Worm (Caenorhabditis elegans) whole organism, L1 larva: Measurements from ENCODE around the gene cif-1.

Experiments
- C04F5.9 ChIP-seq: sonication (generic microtip); optimal IDR thresholded peaks from 2 replicates; lab custom pipeline; 2016; ENCODE audit warnings: missing genetic modification characterization, missing compliant biosample characterization
- alr-1 ChIP-seq: fragments of 200-800 bp; sonication (Bioruptor generic); optimal IDR thresholded peaks from 2 replicates; lab custom pipeline; 2018; ENCODE audit warnings: borderline replicate concordance, mild to moderate bottlenecking, missing genetic modification characterization, missing compliant biosample characterization
- blmp-1 ChIP-seq: fragments of 150-350 bp; optimal IDR thresholded peaks from 2 replicates; lab custom pipeline; 2014; ENCODE audit warnings: missing biosample characterization, missing genetic modification characterization
- ceh-8 ChIP-seq: fragments of 200-800 bp; sonication (Bioruptor generic); optimal IDR thresholded peaks from 2 replicates; lab custom pipeline; 2018; ENCODE audit warnings: mild to moderate bottlenecking, missing genetic modification characterization, moderate library complexity, missing compliant biosample characterization
- ceh-82 ChIP-seq, 3 experiments: fragments of 150-350 bp in 1 of 3; sonication (generic microtip) in 2 of 3; optimal IDR thresholded peaks; 2 replicates each; lab custom pipeline; 2014 to 2017; ENCODE audit warnings: missing biosample characterization in 3 of 3, missing genetic modification characterization in 3 of 3
- ceh-90 ChIP-seq: sonication (generic microtip); optimal IDR thresholded peaks from 2 replicates; lab custom pipeline; 2016; ENCODE audit warnings: missing genetic modification characterization, missing compliant biosample characterization
- ces-1 ChIP-seq: fragments of 150-350 bp; optimal IDR thresholded peaks from 2 replicates; lab custom pipeline; 2014; ENCODE audit warnings: missing biosample characterization, missing genetic modification reagents, missing genetic modification characterization
- efl-1 ChIP-seq, 4 experiments: fragments of 150-350 bp; optimal IDR thresholded peaks in 3 of 4; peaks in 1 of 4; 1 replicate in 1 of 4; 2 replicates in 3 of 4; lab custom pipeline; 2014; ENCODE audit warnings: missing biosample characterization in 2 of 4, missing genetic modification characterization in 2 of 4, missing genetic modification reagents in 2 of 4
- egl-27 ChIP-seq, 2 experiments: fragments of 150-350 bp in 1 of 2; sonication (generic microtip); optimal IDR thresholded peaks; 3 replicates each; lab custom pipeline; 2017 to 2018; ENCODE audit warnings: missing biosample characterization in 2 of 2, missing genetic modification characterization in 2 of 2, missing genetic modification reagents in 2 of 2
- elt-3 ChIP-seq, 6 experiments: fragments of 150-350 bp in 1 of 6; sonication (generic microtip); optimal IDR thresholded peaks; 2 replicates each; lab custom pipeline; 2017 to 2018; ENCODE audit warnings: missing biosample characterization in 6 of 6, missing genetic modification characterization in 6 of 6, inconsistent platforms in 1 of 6
- ets-5 ChIP-seq: fragments of 200-800 bp; sonication (Bioruptor generic); IDR thresholded peaks from 2 replicates; pipeline ENCODE4 v1.3.6; 2022; ENCODE audit warnings: missing genetic modification characterization, missing compliant biosample characterization
- fkh-10 ChIP-seq: sonication (generic microtip); optimal IDR thresholded peaks from 2 replicates; lab custom pipeline; 2017; ENCODE audit warnings: missing biosample characterization, missing genetic modification reagents, missing genetic modification characterization
- fkh-4 ChIP-seq: sonication (generic microtip); optimal IDR thresholded peaks from 2 replicates; lab custom pipeline; 2016; ENCODE audit warnings: missing compliant biosample characterization, missing genetic modification characterization, borderline replicate concordance
- grh-1 ChIP-seq: fragments of 200-800 bp; sonication (Bioruptor generic); IDR thresholded peaks from 2 replicates; pipeline ENCODE4 v1.3.6; 2022; ENCODE audit warnings: missing genetic modification reagents, missing genetic modification characterization, missing compliant biosample characterization
- hpl-2 ChIP-seq: fragments of 150-350 bp; optimal IDR thresholded peaks from 2 replicates; lab custom pipeline; 2014; ENCODE audit warnings: missing biosample characterization, missing genetic modification reagents, missing genetic modification characterization
- isw-1 ChIP-seq: fragments of 200-800 bp; sonication (Bioruptor generic); IDR thresholded peaks from 2 replicates; pipeline ENCODE4 v1.3.6; 2022; ENCODE audit warnings: missing genetic modification characterization, missing compliant biosample characterization
- lin-13 ChIP-seq: fragments of 150-350 bp; optimal IDR thresholded peaks from 2 replicates; lab custom pipeline; 2014; ENCODE audit warnings: missing biosample characterization, missing genetic modification reagents, missing genetic modification characterization
- lin-14 ChIP-seq: fragments of 200-800 bp; sonication (Bioruptor generic); optimal IDR thresholded peaks from 2 replicates; lab custom pipeline; 2018; ENCODE audit warnings: mild to moderate bottlenecking, missing genetic modification characterization, moderate library complexity, missing compliant biosample characterization
- lin-15B ChIP-seq: fragments of 150-350 bp; sonication (generic microtip); optimal IDR thresholded peaks from 3 replicates; lab custom pipeline; 2014; ENCODE audit warnings: missing biosample characterization, missing genetic modification characterization
- lin-35 ChIP-seq, 2 experiments: fragments of 150-350 bp; optimal IDR thresholded peaks; 2 replicates each; lab custom pipeline; 2014; ENCODE audit warnings: missing biosample characterization in 2 of 2, missing genetic modification characterization in 2 of 2, missing genetic modification reagents in 2 of 2
- lir-3 ChIP-seq: sonication (generic microtip); optimal IDR thresholded peaks from 2 replicates; lab custom pipeline; 2016; ENCODE audit warnings: mild to moderate bottlenecking, missing genetic modification characterization, moderate library complexity, missing compliant biosample characterization; ENCODE audit not compliant: poor library complexity
- lsy-2 ChIP-seq, 2 experiments: fragments of 150-350 bp; optimal IDR thresholded peaks; 2 replicates each; lab custom pipeline; 2014; ENCODE audit warnings: missing biosample characterization in 2 of 2, missing genetic modification characterization in 2 of 2
- mab-9 ChIP-seq: fragments of 200-800 bp; sonication (Bioruptor generic); IDR thresholded peaks from 2 replicates; pipeline ENCODE4 v1.3.6; 2022; ENCODE audit warnings: missing genetic modification reagents, missing genetic modification characterization, missing compliant biosample characterization
- mep-1 ChIP-seq: fragments of 150-350 bp; optimal IDR thresholded peaks from 2 replicates; lab custom pipeline; 2014; ENCODE audit warnings: missing biosample characterization, missing genetic modification characterization
- nhr-11 ChIP-seq: fragments of 150-350 bp; optimal IDR thresholded peaks from 2 replicates; lab custom pipeline; 2014; ENCODE audit warnings: missing biosample characterization, missing genetic modification characterization
- nhr-19 ChIP-seq: fragments of 200-800 bp; sonication (Bioruptor generic); conservative IDR thresholded peaks from 2 replicates; pipeline ENCODE4 v1.3.6; 2022; ENCODE audit warnings: missing genetic modification characterization, missing compliant biosample characterization
- nhr-20 ChIP-seq: sonication (generic microtip); optimal IDR thresholded peaks from 2 replicates; lab custom pipeline; 2016; ENCODE audit warnings: mild to moderate bottlenecking, missing genetic modification characterization, missing compliant biosample characterization
- nhr-47 ChIP-seq: sonication (generic microtip); optimal IDR thresholded peaks from 2 replicates; lab custom pipeline; 2016; ENCODE audit warnings: mild to moderate bottlenecking, missing genetic modification characterization, moderate library complexity, missing compliant biosample characterization
- nhr-84 ChIP-seq: sonication (generic microtip); optimal IDR thresholded peaks from 2 replicates; lab custom pipeline; 2017; ENCODE audit warnings: missing biosample characterization, missing genetic modification characterization
- nhr-85 ChIP-seq: sonication (generic microtip); peaks from one replicate; lab custom pipeline; 2016; ENCODE audit warnings: missing genetic modification characterization, inconsistent platforms, missing compliant biosample characterization
- pax-3 ChIP-seq: fragments of 200-800 bp; sonication (Bioruptor generic); optimal IDR thresholded peaks from 2 replicates; lab custom pipeline; 2018; ENCODE audit warnings: mild to moderate bottlenecking, missing genetic modification characterization, moderate library complexity, missing compliant biosample characterization
- rnt-1 ChIP-seq: sonication (generic microtip); optimal IDR thresholded peaks from 2 replicates; lab custom pipeline; 2016; ENCODE audit warnings: mild to moderate bottlenecking, missing genetic modification characterization, moderate library complexity, missing compliant biosample characterization
- skn-1 ChIP-seq: fragments of 150-350 bp; optimal IDR thresholded peaks from 2 replicates; lab custom pipeline; 2014; ENCODE audit warnings: missing biosample characterization, missing genetic modification characterization
- snpc-4 ChIP-seq: fragments of 150-350 bp; optimal IDR thresholded peaks from 2 replicates; lab custom pipeline; 2014; ENCODE audit warnings: missing biosample characterization, missing genetic modification characterization
- snu-23 ChIP-seq: sonication (generic microtip); optimal IDR thresholded peaks from 2 replicates; lab custom pipeline; 2016; ENCODE audit warnings: missing genetic modification characterization, missing compliant biosample characterization
- swsn-7 ChIP-seq: sonication (generic microtip); optimal IDR thresholded peaks from 2 replicates; lab custom pipeline; 2016; ENCODE audit warnings: missing genetic modification characterization, missing compliant biosample characterization
- tbx-2 ChIP-seq: sonication (generic microtip); optimal IDR thresholded peaks from 2 replicates; lab custom pipeline; 2016; ENCODE audit warnings: missing genetic modification characterization, missing compliant biosample characterization
- vab-15 ChIP-seq: sonication (generic microtip); optimal IDR thresholded peaks from 2 replicates; lab custom pipeline; 2017; ENCODE audit warnings: missing genotype, mild to moderate bottlenecking, missing genetic modification characterization, missing compliant biosample characterization
- xbp-1 ChIP-seq: sonication (generic microtip); optimal IDR thresholded peaks from 2 replicates; lab custom pipeline; 2016; ENCODE audit warnings: missing genetic modification characterization, missing compliant biosample characterization
- zag-1 ChIP-seq: fragments of 150-350 bp; optimal IDR thresholded peaks from 2 replicates; lab custom pipeline; 2014; ENCODE audit warnings: missing biosample characterization, missing genetic modification characterization
- ztf-11 ChIP-seq, 2 experiments: sonication (generic microtip); optimal IDR thresholded peaks; 2 replicates each; lab custom pipeline; 2016 to 2017; ENCODE audit warnings: missing genetic modification characterization in 2 of 2, missing biosample characterization in 1 of 2, missing compliant biosample characterization in 1 of 2
- ztf-4 ChIP-seq: fragments of 150-350 bp; optimal IDR thresholded peaks from 2 replicates; lab custom pipeline; 2014; ENCODE audit warnings: missing biosample characterization, missing genetic modification characterization

Gene cif-1

DNA sequence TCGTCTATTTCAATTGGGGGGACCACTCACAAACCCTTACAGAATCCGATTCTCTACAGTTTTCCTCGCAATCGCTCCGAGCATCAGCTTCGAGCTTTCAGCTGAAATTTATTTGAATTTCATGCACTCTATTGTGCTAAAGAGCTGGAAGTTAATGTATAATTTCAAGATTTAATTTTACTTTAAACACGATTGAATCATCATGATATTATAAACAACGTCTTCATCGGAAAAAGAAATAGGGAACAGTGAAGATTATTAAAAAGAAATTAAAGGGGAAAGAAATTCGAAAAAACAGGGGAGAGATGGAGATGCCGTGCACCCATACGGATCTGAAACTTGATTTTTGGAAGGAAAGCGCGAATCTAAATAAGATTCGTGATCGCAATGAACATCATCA lies 33.6 kb upstream of the cif-1 start, which contains the start of gene hoe-1:
hoe-1 (minus strand) TSS at position 101 of the 400 bp plus-strand sequence.
- TF ChIP-seq efl-1 (optimal IDR thresholded peaks at IDR 0.05; lab: Kevin White, UChicago), result no peak
- TF ChIP-seq efl-1 (GFP tag; optimal IDR thresholded peaks at IDR 0.05 in 1 of 2; lab: Kevin White, UChicago), result peak in 1 of 2 experiments; percentile 24
- no peak for TF ChIP-seq egl-27 (tag; optimal IDR thresholded peaks at IDR 0.05; lab: Kevin White, UChicago)
- TF ChIP-seq, all 84 proteins: peak for 1

DNA sequence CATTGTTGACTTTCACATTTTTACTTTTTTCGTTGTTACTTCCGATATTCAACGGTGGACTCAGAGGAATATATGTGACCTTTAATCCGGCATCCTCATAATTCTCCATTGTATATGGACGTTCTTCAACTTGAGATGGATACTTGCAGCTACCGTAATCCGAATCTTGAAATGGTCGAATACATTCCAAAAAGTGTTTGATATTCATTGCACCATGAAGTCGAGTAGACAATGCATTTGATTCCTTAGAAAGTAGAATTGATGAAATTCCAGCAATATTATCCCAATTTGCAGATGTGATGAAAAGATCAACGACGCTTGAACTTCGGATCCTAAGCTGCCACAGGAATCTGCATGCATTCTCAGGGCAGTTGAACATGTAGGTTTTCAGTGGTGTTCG lies 31.9 kb upstream of the cif-1 start:
- TF ChIP-seq ces-1 (GFP tag; lab: Kevin White, UChicago) (no peak), efl-1 (optimal IDR thresholded peaks at IDR 0.05; lab: Kevin White, UChicago) (no peak), efl-1 (GFP tag; optimal IDR thresholded peaks at IDR 0.05 in 1 of 2; lab: Kevin White, UChicago) (peak in 1 of 2 experiments; percentile 91), nhr-85 (tag; lab: Kevin White, UChicago) (no peak), snu-23 (GFP tag; lab: Kevin White, UChicago) (no peak), zag-1 (no peak), nhr-84 (no peak), lin-35 (GFP tag; optimal IDR thresholded peaks at IDR 0.05; lab: Kevin White, UChicago) (no peak)

DNA sequence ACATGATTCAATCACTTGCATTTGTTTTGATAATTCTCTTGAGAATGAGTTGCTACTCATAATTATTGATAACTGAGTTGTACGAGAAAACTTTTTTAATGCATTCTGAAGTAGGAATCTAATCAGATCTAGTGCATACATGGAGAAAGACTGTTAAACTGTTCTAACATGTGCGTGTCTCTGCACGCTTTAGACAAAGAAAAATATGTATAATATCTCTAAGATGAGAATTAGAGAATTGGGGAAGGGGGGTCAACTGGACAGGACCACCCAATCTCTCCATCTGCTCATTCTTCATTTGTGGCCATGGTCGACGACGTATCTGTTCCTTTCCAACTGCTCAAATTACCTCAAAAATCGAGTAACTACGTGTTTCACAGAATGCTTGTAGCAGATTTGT lies 26.7 kb upstream of the cif-1 start, which contains the start of gene fbxb-78:
fbxb-78 (plus strand) TSS at position 301 of the 400 bp plus-strand sequence.
- TF ChIP-seq tbx-2 (no peak), efl-1 (optimal IDR thresholded peaks at IDR 0.05; lab: Kevin White, UChicago) (no peak), efl-1 (GFP tag; optimal IDR thresholded peaks at IDR 0.05 in 1 of 2; lab: Kevin White, UChicago) (no peak), snpc-4 (tag; lab: Kevin White, UChicago) (no peak), fkh-4 (no peak), fkh-10 (GFP tag; lab: Kevin White, UChicago) (no peak), blmp-1 (tag; lab: Kevin White, UChicago) (no peak), vab-15 (tag; lab: Kevin White, UChicago) (no peak), snu-23 (GFP tag; lab: Kevin White, UChicago) (no peak), xbp-1 (tag; lab: Kevin White, UChicago) (no peak), grh-1 (no peak), alr-1 (tag; lab: Kevin White, UChicago) (no peak), mab-9 (GFP tag; lab: Robert Waterston, UW) (no peak), skn-1 (tag; lab: Kevin White, UChicago) (no peak), ceh-8 (GFP tag; lab: Kevin White, UChicago) (no peak), lir-3 (tag; lab: Kevin White, UChicago) (no peak), hpl-2 (GFP tag; lab: Kevin White, UChicago) (no peak)

DNA sequence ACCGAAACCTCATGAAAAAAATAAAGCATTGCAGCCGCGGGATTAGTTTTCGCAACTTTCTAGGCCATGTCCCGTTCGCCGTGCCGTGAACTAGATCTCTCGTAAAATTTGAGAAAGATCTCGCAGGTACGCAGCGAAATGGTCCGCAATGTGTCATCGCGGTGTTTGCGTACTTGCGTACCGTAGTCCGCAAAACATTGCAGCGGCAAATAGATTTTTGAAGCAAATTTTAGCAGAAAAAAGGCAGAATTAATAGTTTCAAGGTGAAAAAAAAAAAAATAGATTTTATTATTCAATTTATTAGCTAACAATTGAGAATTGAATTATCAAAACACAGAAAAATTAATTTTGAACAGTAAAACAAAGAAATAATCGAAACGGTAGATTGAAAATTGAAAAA lies 17.4 kb upstream of the cif-1 start:
- TF ChIP-seq blmp-1 (tag; lab: Kevin White, UChicago) (peak; percentile 3), lin-35 (GFP tag; optimal IDR thresholded peaks at IDR 0.05; lab: Kevin White, UChicago) (peak; percentile 9 to 67), lin-14 (GFP tag; lab: Kevin White, UChicago) (peak; percentile 91), mep-1 (peak; percentile 63), lir-3 (tag; lab: Kevin White, UChicago) (peak; percentile 84), nhr-85 (tag; lab: Kevin White, UChicago) (peak; percentile 95), swsn-7 (peak; percentile 90), efl-1 (optimal IDR thresholded peaks at IDR 0.05; lab: Kevin White, UChicago) (peak; percentile 76 to 80), efl-1 (GFP tag; optimal IDR thresholded peaks at IDR 0.05 in 1 of 2; lab: Kevin White, UChicago) (peak; percentile 64 to 97), vab-15 (tag; lab: Kevin White, UChicago) (peak; percentile 32), tbx-2 (peak; percentile 92), ztf-11 (tag; optimal IDR thresholded peaks at IDR 0.05; lab: Kevin White, UChicago) (peak in 1 of 2 experiments; percentile 75), lsy-2 (tag; optimal IDR thresholded peaks at IDR 0.05; lab: Kevin White, UChicago) (peak; percentile 97 to 98), ceh-82 (tag; optimal IDR thresholded peaks at IDR 0.05; lab: Kevin White, UChicago) (peak; percentile 36 to 44 (median 40)), grh-1 (peak; percentile 99), C04F5.9 (peak; percentile 86), ztf-4 (tag; lab: Kevin White, UChicago) (peak; percentile 7), ceh-8 (GFP tag; lab: Kevin White, UChicago) (peak; percentile 82), lin-15B (tag; lab: Kevin White, UChicago) (peak; percentile 61), nhr-47 (tag; lab: Kevin White, UChicago) (peak; percentile 98), pax-3 (tag; lab: Kevin White, UChicago) (peak; percentile 89), elt-3 (tag; optimal IDR thresholded peaks at IDR 0.05; lab: Kevin White, UChicago) (peak in 1 of 6 experiments; percentile 61), ceh-90 (tag; lab: Kevin White, UChicago) (peak; percentile 64), fkh-4 (peak; percentile 82), rnt-1 (tag; lab: Kevin White, UChicago) (peak; percentile 90), nhr-11 (tag; lab: Kevin White, UChicago) (peak; percentile 28), isw-1 (GFP tag; lab: Robert Waterston, UW) (peak; percentile 99), lin-13 (peak; percentile 39), nhr-19 (GFP tag; lab: Robert Waterston, UW) (peak; percentile 100), ets-5 (GFP tag; lab: Robert Waterston, UW) (peak; percentile 75; the same call in 1 of the 2 replicates), mab-9 (GFP tag; lab: Robert Waterston, UW) (peak; percentile 98), nhr-20 (tag; lab: Kevin White, UChicago) (peak; percentile 93)
